Fruit fly (Drosophila melanogaster) whole organism, prepupa: ENCODE data around the gene yellow-e2.

Experiments used
- Blimp-1 ChIP-seq: fragments of 200-800 bp; sonication (Bioruptor generic); optimal IDR thresholded peaks from 3 replicates; lab custom pipeline; 2017; ENCODE audit warnings: missing biosample characterization, missing genetic modification characterization, mild to moderate bottlenecking, moderate library complexity, missing genetic modification reagents
- CG10631 ChIP-seq: fragments of 200-800 bp; sonication (Bioruptor generic); optimal IDR thresholded peaks from 2 replicates; lab custom pipeline; 2016; ENCODE audit warnings: missing biosample characterization, missing genetic modification characterization
- CG10669 ChIP-seq: fragments of 200-800 bp; sonication (Bioruptor generic); optimal IDR thresholded peaks from 3 replicates; lab custom pipeline; 2018; ENCODE audit warnings: missing biosample characterization, mild to moderate bottlenecking, missing genetic modification characterization, moderate library complexity
- CG11902 ChIP-seq: fragments of 200-800 bp; sonication (Bioruptor generic); optimal IDR thresholded peaks from 3 replicates; lab custom pipeline; 2016; ENCODE audit warnings: missing biosample characterization, missing genetic modification characterization
- CG15336 ChIP-seq: fragments of 200-800 bp; sonication (Bioruptor generic); IDR thresholded peaks from 2 replicates; pipeline ENCODE4 v1.3.6; 2022; ENCODE audit warnings: missing biosample characterization, missing genetic modification characterization
- CG16779 ChIP-seq: fragments of 200-800 bp; sonication (Bioruptor generic); optimal IDR thresholded peaks from 3 replicates; lab custom pipeline; 2017; ENCODE audit warnings: missing biosample characterization, mild to moderate bottlenecking, missing genetic modification characterization
- CG3032 ChIP-seq: fragments of 200-800 bp; optimal IDR thresholded peaks from 2 replicates; lab custom pipeline; 2019; ENCODE audit warnings: missing biosample characterization, mild to moderate bottlenecking, missing genetic modification characterization, moderate library complexity
- CG32006 ChIP-seq: fragments of 200-800 bp; sonication (Bioruptor generic); optimal IDR thresholded peaks from 3 replicates; lab custom pipeline; 2017; ENCODE audit warnings: missing biosample characterization, mild to moderate bottlenecking, missing genetic modification characterization
- CG3919 ChIP-seq: fragments of 200-800 bp; sonication (Bioruptor generic); optimal IDR thresholded peaks from 3 replicates; lab custom pipeline; 2016; ENCODE audit warnings: missing biosample characterization, missing genetic modification characterization
- CG4318 ChIP-seq: fragments of 200-800 bp; sonication (Bioruptor generic); optimal IDR thresholded peaks from 3 replicates; lab custom pipeline; 2017; ENCODE audit warnings: missing biosample characterization, mild to moderate bottlenecking, missing genetic modification characterization
- CG6163 ChIP-seq: fragments of 200-800 bp; sonication (Bioruptor generic); IDR thresholded peaks from 3 replicates; pipeline ENCODE4 v1.3.6; 2022; ENCODE audit warnings: missing biosample characterization, missing genetic modification characterization
- CG6276 ChIP-seq: fragments of 200-800 bp; sonication (Bioruptor generic); optimal IDR thresholded peaks from 2 replicates; lab custom pipeline; 2017; ENCODE audit warnings: missing biosample characterization, mild to moderate bottlenecking, missing genetic modification characterization
- CG6792 ChIP-seq: fragments of 200-800 bp; sonication (Bioruptor generic); optimal IDR thresholded peaks from 3 replicates; lab custom pipeline; 2016; ENCODE audit warnings: missing biosample characterization, missing genetic modification characterization
- CG6808 ChIP-seq: fragments of 200-800 bp; sonication (Bioruptor generic); optimal IDR thresholded peaks from 3 replicates; lab custom pipeline; 2017; ENCODE audit warnings: missing biosample characterization, missing genetic modification characterization, mild to moderate bottlenecking, moderate library complexity, missing genetic modification reagents
- CG6854 ChIP-seq: fragments of 200-800 bp; sonication (Bioruptor generic); optimal IDR thresholded peaks from 2 replicates; lab custom pipeline; 2017; ENCODE audit warnings: missing biosample characterization, mild to moderate bottlenecking, missing genetic modification characterization
- CG8119 ChIP-seq: fragments of 200-800 bp; sonication (Bioruptor generic); IDR thresholded peaks from 3 replicates; pipeline ENCODE4 v1.3.6; 2022; ENCODE audit warnings: missing biosample characterization, missing genetic modification characterization
- CG9139 ChIP-seq: fragments of 200-800 bp; sonication (Bioruptor generic); optimal IDR thresholded peaks from 3 replicates; lab custom pipeline; 2017; ENCODE audit warnings: missing biosample characterization, mild to moderate bottlenecking, missing genetic modification characterization
- Eip78C ChIP-seq: fragments of 200-800 bp; sonication (Bioruptor generic); peaks from one replicate; lab custom pipeline; 2016; ENCODE audit warnings: missing biosample characterization, missing genetic modification characterization
- Ets96B ChIP-seq: fragments of 200-800 bp; optimal IDR thresholded peaks from 2 replicates; lab custom pipeline; 2019; ENCODE audit warnings: missing biosample characterization, mild to moderate bottlenecking, missing genetic modification characterization, moderate library complexity
- Hr38 ChIP-seq: sonication (Bioruptor generic); optimal IDR thresholded peaks from 2 replicates; lab custom pipeline; 2016; ENCODE audit warnings: missing biosample characterization, missing genetic modification characterization
- Hr4 ChIP-seq: fragments of 200-800 bp; sonication (Bioruptor generic); optimal IDR thresholded peaks from 3 replicates; lab custom pipeline; 2016; ENCODE audit warnings: missing biosample characterization, missing genetic modification characterization
- Lpt ChIP-seq: fragments of 200-800 bp; sonication (Bioruptor generic); optimal IDR thresholded peaks from 3 replicates; lab custom pipeline; 2016; ENCODE audit warnings: missing biosample characterization, missing genetic modification characterization
- Met ChIP-seq: fragments of 200-800 bp; sonication (Bioruptor generic); optimal IDR thresholded peaks from 3 replicates; lab custom pipeline; 2016; ENCODE audit warnings: missing biosample characterization, missing genetic modification characterization
- OdsH ChIP-seq: fragments of 200-800 bp; sonication (Bioruptor generic); optimal IDR thresholded peaks from 3 replicates; lab custom pipeline; 2016; ENCODE audit warnings: missing biosample characterization, missing genetic modification characterization
- Sox102F ChIP-seq: fragments of 200-800 bp; sonication (Bioruptor generic); optimal IDR thresholded peaks from 2 replicates; lab custom pipeline; 2016; ENCODE audit warnings: missing biosample characterization, mild to moderate bottlenecking, missing genetic modification characterization
- Sox14 ChIP-seq: fragments of 200-800 bp; sonication (Bioruptor generic); optimal IDR thresholded peaks from 3 replicates; lab custom pipeline; 2016; ENCODE audit warnings: missing biosample characterization, missing genetic modification characterization
- Sox15 ChIP-seq: fragments of 200-800 bp; sonication (Bioruptor generic); optimal IDR thresholded peaks from 3 replicates; lab custom pipeline; 2016; ENCODE audit warnings: missing biosample characterization, missing genetic modification characterization
- achi ChIP-seq: fragments of 200-800 bp; sonication (Bioruptor generic); optimal IDR thresholded peaks from 3 replicates; lab custom pipeline; 2016; ENCODE audit warnings: missing biosample characterization, missing genetic modification characterization
- acj6 ChIP-seq: fragments of 200-800 bp; sonication (Bioruptor generic); optimal IDR thresholded peaks from 3 replicates; lab custom pipeline; 2016; ENCODE audit warnings: missing biosample characterization, missing genetic modification characterization
- cyc ChIP-seq: fragments of 200-800 bp; sonication (Bioruptor generic); optimal IDR thresholded peaks from 3 replicates; lab custom pipeline; 2016; ENCODE audit warnings: missing biosample characterization, missing genetic modification characterization
- dac ChIP-seq: fragments of 200-800 bp; sonication (Bioruptor generic); optimal IDR thresholded peaks from 2 replicates; lab custom pipeline; 2017; ENCODE audit warnings: missing biosample characterization, mild to moderate bottlenecking, missing genetic modification characterization
- eg ChIP-seq: fragments of 200-800 bp; sonication (Bioruptor generic); IDR thresholded peaks from 3 replicates; pipeline ENCODE4 v1.3.6; 2022; ENCODE audit warnings: missing biosample characterization, missing genetic modification characterization
- esn ChIP-seq: fragments of 200-800 bp; sonication (Bioruptor generic); optimal IDR thresholded peaks from 2 replicates; lab custom pipeline; 2016; ENCODE audit warnings: missing biosample characterization, mild to moderate bottlenecking, missing genetic modification characterization, moderate library complexity
- fd59A ChIP-seq: fragments of 200-800 bp; sonication (Bioruptor generic); optimal IDR thresholded peaks from 2 replicates; lab custom pipeline; 2017; ENCODE audit warnings: missing biosample characterization, mild to moderate bottlenecking, missing genetic modification characterization, missing genetic modification reagents
- fd85E ChIP-seq: fragments of 200-800 bp; sonication (Bioruptor generic); optimal IDR thresholded peaks from 3 replicates; lab custom pipeline; 2016; ENCODE audit warnings: missing biosample characterization, missing genetic modification characterization
- lz ChIP-seq: fragments of 200-800 bp; sonication (Bioruptor generic); optimal IDR thresholded peaks from 3 replicates; lab custom pipeline; 2016; ENCODE audit warnings: missing biosample characterization, missing genetic modification characterization
- net ChIP-seq: fragments of 200-800 bp; sonication (Bioruptor generic); optimal IDR thresholded peaks from 3 replicates; lab custom pipeline; 2016; ENCODE audit warnings: missing biosample characterization, missing genetic modification characterization
- pdm3 ChIP-seq: fragments of 200-800 bp; sonication (Bioruptor generic); optimal IDR thresholded peaks from 3 replicates; lab custom pipeline; 2016; ENCODE audit warnings: missing biosample characterization, missing genetic modification characterization
- salr ChIP-seq, 2 experiments: fragments of 200-800 bp; sonication (Bioruptor generic); optimal IDR thresholded peaks; 3 replicates each; lab custom pipeline; 2016 to 2018; ENCODE audit warnings: missing biosample characterization in 2 of 2, missing genetic modification characterization in 2 of 2, mild to moderate bottlenecking in 1 of 2
- spab ChIP-seq: fragments of 200-800 bp; sonication (Bioruptor generic); optimal IDR thresholded peaks from 2 replicates; lab custom pipeline; 2017; ENCODE audit warnings: missing biosample characterization, mild to moderate bottlenecking, missing genetic modification characterization, missing genetic modification reagents
- ss ChIP-seq, 2 experiments: fragments of 200-800 bp; sonication (Bioruptor generic); optimal IDR thresholded peaks; 2 replicates in 1 of 2; 3 replicates in 1 of 2; lab custom pipeline; 2017 to 2018; ENCODE audit warnings: mild to moderate bottlenecking in 2 of 2, missing biosample characterization in 2 of 2, missing genetic modification characterization in 2 of 2, moderate library complexity in 1 of 2
- svp ChIP-seq: fragments of 200-800 bp; sonication (Bioruptor generic); peaks from one replicate; lab custom pipeline; 2016; ENCODE audit warnings: missing biosample characterization, missing genetic modification characterization
- topi ChIP-seq: fragments of 200-800 bp; sonication (Bioruptor generic); optimal IDR thresholded peaks from 3 replicates; lab custom pipeline; 2016; ENCODE audit warnings: missing biosample characterization, missing genetic modification characterization
- vri ChIP-seq: fragments of 200-800 bp; sonication (Bioruptor generic); optimal IDR thresholded peaks from 3 replicates; lab custom pipeline; 2016; ENCODE audit warnings: missing biosample characterization, mild to moderate bottlenecking, missing genetic modification characterization

Gene yellow-e2

dm6 chr3R:13381744-13382435, 24.9 kb downstream of the yellow-e2 start, which contains the start of the genes mRpS21 and Droj2 (continued):
- peak; percentile 60 for TF ChIP-seq Hr4 (GFP tag; lab: Kevin White, UChicago)
- TF ChIP-seq CG10631 (GFP tag; lab: Kevin White, UChicago): no peak
- TF ChIP-seq Ets96B (tag; lab: Kevin White, UChicago): peak; percentile 11
- TF ChIP-seq OdsH (GFP tag; lab: Kevin White, UChicago): peak; percentile 35
- peak; percentile 19 for TF ChIP-seq CG6854
- TF ChIP-seq fd59A (GFP tag; lab: Kevin White, UChicago): no peak
- peak; percentile 70 for TF ChIP-seq vri (GFP tag; lab: Kevin White, UChicago)
- no peak for TF ChIP-seq CG32006 (GFP tag; lab: Kevin White, UChicago)
- peak; percentile 8 for TF ChIP-seq cyc (GFP tag; lab: Kevin White, UChicago)
- peak; percentile 54 for TF ChIP-seq CG3032 (tag; lab: Kevin White, UChicago)
- TF ChIP-seq CG6792 (GFP tag; lab: Kevin White, UChicago): no peak
- no peak for TF ChIP-seq CG8119
- no peak for TF ChIP-seq CG10669 (GFP tag; lab: Kevin White, UChicago)
- TF ChIP-seq achi (GFP tag; lab: Kevin White, UChicago): no peak
- peak; percentile 29 for TF ChIP-seq acj6 (GFP tag; lab: Kevin White, UChicago)
- TF ChIP-seq Sox14 (GFP tag; lab: Kevin White, UChicago): peak; percentile 17
- TF ChIP-seq Sox102F (GFP tag; lab: Kevin White, UChicago): peak; percentile 13
- TF ChIP-seq CG15336 (GFP tag; lab: Robert Waterston, UW): no peak
- no peak for TF ChIP-seq dac (GFP tag; lab: Kevin White, UChicago)
- no peak for TF ChIP-seq salr (GFP tag; optimal IDR thresholded peaks at IDR 0.05; lab: Kevin White, UChicago)
- peak; percentile 44 for TF ChIP-seq Met (GFP tag; lab: Kevin White, UChicago)
- TF ChIP-seq CG6808 (GFP tag; lab: Kevin White, UChicago): peak; percentile 38
- TF ChIP-seq CG3919 (GFP tag; lab: Kevin White, UChicago): no peak
- no peak for TF ChIP-seq spab
- peak; percentile 30 for TF ChIP-seq Sox15 (GFP tag; lab: Kevin White, UChicago)
- TF ChIP-seq CG6163 (GFP tag; lab: Robert Waterston, UW): no peak
- peak; percentile 3 for TF ChIP-seq topi (GFP tag; lab: Kevin White, UChicago)
- peak; percentile 12 for TF ChIP-seq CG9139 (GFP tag; lab: Kevin White, UChicago)
- TF ChIP-seq pdm3 (GFP tag; lab: Kevin White, UChicago): no peak
- TF ChIP-seq Lpt (GFP tag; lab: Kevin White, UChicago): no peak

- TF ChIP-seq Sox14 (GFP tag; lab: Kevin White, UChicago): no peak
- TF ChIP-seq CG3919 (GFP tag; lab: Kevin White, UChicago): no peak
- TF ChIP-seq dac (GFP tag; lab: Kevin White, UChicago): no peak
- no peak for TF ChIP-seq CG6854
- no peak for TF ChIP-seq CG10669 (GFP tag; lab: Kevin White, UChicago)
- no peak for TF ChIP-seq fd85E (GFP tag; lab: Kevin White, UChicago)
- no peak for TF ChIP-seq svp (GFP tag; lab: Kevin White, UChicago)
- TF ChIP-seq Hr38: no peak
- no peak for TF ChIP-seq CG11902 (GFP tag; lab: Kevin White, UChicago)
- no peak for TF ChIP-seq lz
- TF ChIP-seq topi (GFP tag; lab: Kevin White, UChicago): no peak
- TF ChIP-seq net (GFP tag; lab: Kevin White, UChicago): no peak
- TF ChIP-seq Sox15 (GFP tag; lab: Kevin White, UChicago): no peak
- TF ChIP-seq, all 60 proteins: peak for 0
Observed at dm6 chr3R:13379675-13380074, 27.1 kb downstream of the yellow-e2 start, which contains the start of the genes CG9813 and CG8870. Gene CG9813 (minus strand): TSS chr3R:13379775. Gene CG8870 (plus strand): TSS chr3R:13379842.

dm6 chr3R:13374913-13375312, 31.9 kb downstream of the yellow-e2 start:
- no peak for TF ChIP-seq OdsH (GFP tag; lab: Kevin White, UChicago)
- no peak for TF ChIP-seq CG16779 (tag; lab: Kevin White, UChicago)
- 0 out of 3 replicates have a peak, but pooled peaks have one; percentile 22 for TF ChIP-seq CG6163 (GFP tag; lab: Robert Waterston, UW)
- TF ChIP-seq esn (GFP tag; lab: Kevin White, UChicago): peak; percentile 15
- TF ChIP-seq cyc (GFP tag; lab: Kevin White, UChicago): no peak
- TF ChIP-seq eg (GFP tag; lab: Robert Waterston, UW): no peak
- no peak for TF ChIP-seq achi (GFP tag; lab: Kevin White, UChicago)
- no peak for TF ChIP-seq CG4318 (GFP tag; lab: Kevin White, UChicago)
- TF ChIP-seq Eip78C (GFP tag; lab: Kevin White, UChicago): no peak
- TF ChIP-seq spab: no peak
- TF ChIP-seq CG32006 (GFP tag; lab: Kevin White, UChicago): no peak
- no peak for TF ChIP-seq ss (GFP tag; optimal IDR thresholded peaks at IDR 0.05; lab: Kevin White, UChicago)
- TF ChIP-seq CG10669 (GFP tag; lab: Kevin White, UChicago): peak; percentile 24
- TF ChIP-seq Blimp-1 (GFP tag; lab: Kevin White, UChicago): no peak
- no peak for TF ChIP-seq salr (GFP tag; optimal IDR thresholded peaks at IDR 0.05; lab: Kevin White, UChicago)
- no peak for TF ChIP-seq CG6276 (GFP tag; lab: Kevin White, UChicago)
- TF ChIP-seq pdm3 (GFP tag; lab: Kevin White, UChicago): no peak
- peak; percentile 24 for TF ChIP-seq Ets96B (tag; lab: Kevin White, UChicago)
